Worm (Caenorhabditis elegans): ENCODE measurements around the gene clec-250.

clec-250 gene

ce11 chrV:18724076-18724475, 17.9 kb downstream of the clec-250 start:
- TF ChIP-seq dao-5 (tag; optimal IDR thresholded peaks at IDR 0.05) (no peak), W03F9.2 (tag; optimal IDR thresholded peaks at IDR 0.05) (no peak)

ce11 chrV:18723604-18724003, 18.4 kb downstream of the clec-250 start:
- TF ChIP-seq him-1 (tag; optimal IDR thresholded peaks at IDR 0.05) = no peak
- no peak for TF ChIP-seq dao-5 (tag; optimal IDR thresholded peaks at IDR 0.05)
- TF ChIP-seq W03F9.2 (tag; optimal IDR thresholded peaks at IDR 0.05) = peak; percentile 58

- no peak for TF ChIP-seq him-1 (tag; optimal IDR thresholded peaks at IDR 0.05)
- no peak for TF ChIP-seq W03F9.2 (tag; optimal IDR thresholded peaks at IDR 0.05)
- TF ChIP-seq dao-5 (tag; optimal IDR thresholded peaks at IDR 0.05) = no peak
These were observed 19.3 kb downstream of the clec-250 start for ce11 chrV:18722510-18723299.

- TF ChIP-seq him-1 (tag; optimal IDR thresholded peaks at IDR 0.05) = no peak
- no peak for TF ChIP-seq dao-5 (tag; optimal IDR thresholded peaks at IDR 0.05)
- TF ChIP-seq W03F9.2 (tag; optimal IDR thresholded peaks at IDR 0.05) = no peak
These were observed 20.1 kb downstream of the clec-250 start for ce11 chrV:18721873-18722272.

- TF ChIP-seq W03F9.2 (tag; optimal IDR thresholded peaks at IDR 0.05) = no peak
- no peak for TF ChIP-seq dao-5 (tag; optimal IDR thresholded peaks at IDR 0.05)
- TF ChIP-seq him-1 (tag; optimal IDR thresholded peaks at IDR 0.05) = no peak
These were observed 22.0 kb downstream of the clec-250 start, which contains the start of gene Y17D7C.2 for ce11 chrV:18719956-18720489. Gene Y17D7C.2, minus strand, starts transcription at chrV:18719987.

- TF ChIP-seq him-1 (tag; optimal IDR thresholded peaks at IDR 0.05) (no peak), W03F9.2 (tag; optimal IDR thresholded peaks at IDR 0.05) (no peak)
These were observed 22.6 kb downstream of the clec-250 start for ce11 chrV:18719412-18719811.

ce11 chrV:18712118-18712517, 29.9 kb downstream of the clec-250 start:
- TF ChIP-seq him-1 (tag; optimal IDR thresholded peaks at IDR 0.05) (no peak), dao-5 (tag; optimal IDR thresholded peaks at IDR 0.05) (no peak), W03F9.2 (tag; optimal IDR thresholded peaks at IDR 0.05) (no peak)

ce11 chrV:18711362-18711761, 30.6 kb downstream of the clec-250 start:
- no peak for TF ChIP-seq him-1 (tag; optimal IDR thresholded peaks at IDR 0.05)
- no peak for TF ChIP-seq dao-5 (tag; optimal IDR thresholded peaks at IDR 0.05)
- no peak for TF ChIP-seq W03F9.2 (tag; optimal IDR thresholded peaks at IDR 0.05)

ce11 chrV:18710045-18710490, 31.9 kb downstream of the clec-250 start:
- no peak for TF ChIP-seq him-1 (tag; optimal IDR thresholded peaks at IDR 0.05)

- TF ChIP-seq him-1 (tag; optimal IDR thresholded peaks at IDR 0.05) (no peak), W03F9.2 (tag; optimal IDR thresholded peaks at IDR 0.05) (no peak), dao-5 (tag; optimal IDR thresholded peaks at IDR 0.05) (no peak)
These were observed 32.7 kb downstream of the clec-250 start, which contains the start of gene Y17D7C.6 for ce11 chrV:18709203-18709860. Gene Y17D7C.6, plus strand, starts transcription at chrV:18709810.

ce11 chrV:18708015-18708414, 34.0 kb downstream of the clec-250 start:
- TF ChIP-seq dao-5 (tag; optimal IDR thresholded peaks at IDR 0.05) = no peak
- no peak for TF ChIP-seq W03F9.2 (tag; optimal IDR thresholded peaks at IDR 0.05)
- TF ChIP-seq him-1 (tag; optimal IDR thresholded peaks at IDR 0.05) = no peak

- TF ChIP-seq W03F9.2 (tag; optimal IDR thresholded peaks at IDR 0.05) = no peak
- no peak for TF ChIP-seq dao-5 (tag; optimal IDR thresholded peaks at IDR 0.05)
- TF ChIP-seq him-1 (tag; optimal IDR thresholded peaks at IDR 0.05) = no peak
These were observed 35.9 kb downstream of the clec-250 start, which contains the start of gene Y17D7C.1 for ce11 chrV:18706063-18706620. Gene Y17D7C.1, plus strand, starts transcription at chrV:18706570.

- TF ChIP-seq W03F9.2 (tag; optimal IDR thresholded peaks at IDR 0.05) (no peak), him-1 (tag; optimal IDR thresholded peaks at IDR 0.05) (no peak), dao-5 (tag; optimal IDR thresholded peaks at IDR 0.05) (no peak)
These were observed 36.5 kb downstream of the clec-250 start for ce11 chrV:18705319-18706062.
